Worm (Caenorhabditis elegans): ENCODE measurements around the gene K02E11.3.

- TF ChIP-seq eyg-1 (tag; optimal IDR thresholded peaks at IDR 0.05) (no peak), ceh-34 (tag; optimal IDR thresholded peaks at IDR 0.05) (no peak), ama-1 (optimal IDR thresholded peaks at IDR 0.05) (no peak), che-1 (tag; optimal IDR thresholded peaks at IDR 0.05) (no peak), nhr-11 (tag; optimal IDR thresholded peaks at IDR 0.05) (no peak), C38D4.7 (GFP tag; optimal IDR thresholded peaks at IDR 0.05) (no peak), fkh-6 (tag; optimal IDR thresholded peaks at IDR 0.05) (no peak), hlh-30 (tag; optimal IDR thresholded peaks at IDR 0.05; ENCODE audit: insufficient read depth) (no peak)
Observed at ce11 chrV:14289363-14289762, 42.7 kb upstream of the K02E11.3 start, which contains the start of gene F14D7.1.

Measured in whole organism, late embryonic.